Fruit fly (Drosophila melanogaster): ENCODE results near the gene r-l.

The r-l gene

DNA sequence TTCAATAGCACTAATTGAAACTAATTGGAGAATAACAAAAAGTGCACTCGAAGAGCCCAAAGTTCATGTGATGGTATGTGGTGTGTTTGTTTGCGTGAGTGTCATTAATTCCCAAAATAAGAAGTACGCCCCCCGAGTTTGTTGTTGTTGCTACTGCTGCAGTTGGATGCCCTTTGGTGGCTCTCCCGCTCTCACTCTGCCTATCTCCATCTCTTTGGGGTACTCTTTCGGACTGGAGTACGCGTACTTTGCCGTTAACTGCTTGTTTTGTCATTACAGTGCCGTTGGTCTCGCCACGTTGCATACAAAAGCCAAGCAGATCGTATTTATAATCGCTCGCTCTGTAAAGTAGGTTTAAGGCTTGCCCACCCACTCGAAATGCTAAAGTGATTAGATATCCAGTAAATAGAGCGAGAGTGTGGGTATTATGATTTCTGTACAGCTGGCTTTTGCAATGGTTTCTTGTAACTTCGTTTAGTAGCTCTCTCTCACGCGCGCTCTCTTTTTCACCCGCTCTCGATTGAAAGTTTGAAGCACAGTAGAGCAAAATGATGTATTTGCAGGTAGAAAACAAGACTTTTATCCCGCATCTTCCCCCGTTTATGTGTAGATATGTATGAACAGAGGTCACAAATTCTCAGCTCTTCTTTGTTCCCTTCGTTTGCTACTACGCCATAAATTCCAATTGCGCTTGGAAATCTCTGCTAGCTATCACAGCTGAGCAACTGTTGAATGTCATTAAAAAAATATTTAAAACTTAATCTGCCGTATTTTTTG, 39.0 kb upstream of the r-l start (continued):
- TF ChIP-seq CG8119 (GFP tag; IDR thresholded peaks at IDR 0.05): peak; percentile 45; the same call in 2 of the 3 replicates
- TF ChIP-seq CG11294 (GFP tag; IDR thresholded peaks at IDR 0.05): no peak
- peak; percentile 80 for TF ChIP-seq Sox14 (GFP tag; optimal IDR thresholded peaks at IDR 0.05)
- TF ChIP-seq CG34406 (GFP tag; optimal IDR thresholded peaks at IDR 0.05): peak; percentile 47
- TF ChIP-seq Sox15 (GFP tag; optimal IDR thresholded peaks at IDR 0.05): peak; percentile 49
- peak; percentile 41 for TF ChIP-seq dac (GFP tag; optimal IDR thresholded peaks at IDR 0.05)
- peak; percentile 28 for TF ChIP-seq CG6808 (GFP tag; optimal IDR thresholded peaks at IDR 0.05)
- peak; percentile 23 for TF ChIP-seq CG6792 (GFP tag; optimal IDR thresholded peaks at IDR 0.05)
- peak; percentile 47 for TF ChIP-seq OdsH (GFP tag; optimal IDR thresholded peaks at IDR 0.05)
- peak; percentile 78 for TF ChIP-seq CG32006 (GFP tag; optimal IDR thresholded peaks at IDR 0.05)
- TF ChIP-seq CG10669 (GFP tag; optimal IDR thresholded peaks at IDR 0.05): peak; percentile 12
- no peak for TF ChIP-seq vri (GFP tag; optimal IDR thresholded peaks at IDR 0.05)
- TF ChIP-seq CG31627 (GFP tag; optimal IDR thresholded peaks at IDR 0.05): peak; percentile 67
- TF ChIP-seq fd59A (GFP tag; optimal IDR thresholded peaks at IDR 0.05): no peak
- peak in 1 of 2 experiments; percentile 37 for TF ChIP-seq ss (GFP tag; optimal IDR thresholded peaks at IDR 0.05)
- no peak; the same call in 2 of the 3 replicates for TF ChIP-seq eg (GFP tag; IDR thresholded peaks at IDR 0.05)
- TF ChIP-seq Hr4 (GFP tag; optimal IDR thresholded peaks at IDR 0.05): peak; percentile 64
- no peak for TF ChIP-seq spab (GFP tag; optimal IDR thresholded peaks at IDR 0.05)
- TF ChIP-seq Eip78C (GFP tag): peak; percentile 83
- peak; percentile 51 for TF ChIP-seq acj6 (GFP tag; optimal IDR thresholded peaks at IDR 0.05)
- TF ChIP-seq CG8319 (GFP tag; optimal IDR thresholded peaks at IDR 0.05): no peak
- peak; percentile 49 for TF ChIP-seq CG3919 (GFP tag; optimal IDR thresholded peaks at IDR 0.05)
- peak; percentile 40; the same call in 1 of the 2 replicates for TF ChIP-seq CG15336 (GFP tag; IDR thresholded peaks at IDR 0.05)
- TF ChIP-seq Sox102F (GFP tag; optimal IDR thresholded peaks at IDR 0.05): peak; percentile 68

DNA sequence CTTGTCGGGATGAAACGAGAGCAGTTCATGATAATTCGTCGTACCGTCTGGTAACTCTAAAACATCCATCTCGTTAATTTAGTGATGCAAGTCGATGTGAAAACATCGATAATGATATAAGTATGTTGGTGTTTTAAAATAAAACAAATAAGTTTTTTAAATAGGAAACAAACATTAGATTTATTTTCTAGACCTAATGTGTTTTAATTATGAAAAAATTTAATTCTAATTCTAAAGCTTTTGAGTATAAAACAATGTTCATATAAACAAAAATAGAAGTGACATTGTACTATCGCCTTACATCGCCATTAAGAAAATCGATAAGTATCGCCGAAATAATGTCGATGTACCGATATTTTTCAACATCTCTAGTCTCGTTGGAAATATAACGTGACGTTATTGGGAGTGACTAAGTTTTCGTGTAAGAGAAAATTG, 37.9 kb upstream of the r-l start, which contains the start of gene Rab11:
Gene Rab11, plus strand, starts transcription at position 363 of the 435 bp plus-strand sequence.
- TF ChIP-seq achi (GFP tag; optimal IDR thresholded peaks at IDR 0.05) (peak; percentile 15), Hr4 (GFP tag; optimal IDR thresholded peaks at IDR 0.05) (peak; percentile 57), CG7368 (GFP tag; optimal IDR thresholded peaks at IDR 0.05) (no peak), Sox102F (GFP tag; optimal IDR thresholded peaks at IDR 0.05) (peak; percentile 8), CG32006 (GFP tag; optimal IDR thresholded peaks at IDR 0.05) (peak; percentile 27), CG8632 (GFP tag; optimal IDR thresholded peaks at IDR 0.05) (peak; percentile 11), Sox15 (GFP tag; optimal IDR thresholded peaks at IDR 0.05) (peak; percentile 17), Met (GFP tag; optimal IDR thresholded peaks at IDR 0.05) (peak; percentile 47), Hr39 (GFP tag; optimal IDR thresholded peaks at IDR 0.05) (peak; percentile 47), Eip78C (GFP tag) (peak; percentile 49), CG11902 (GFP tag; optimal IDR thresholded peaks at IDR 0.05) (no peak), CG8119 (GFP tag; IDR thresholded peaks at IDR 0.05) (no peak), acj6 (GFP tag; optimal IDR thresholded peaks at IDR 0.05) (peak; percentile 48), topi (GFP tag; optimal IDR thresholded peaks at IDR 0.05) (peak; percentile 54), lz (GFP tag; optimal IDR thresholded peaks at IDR 0.05) (peak; percentile 45), Gug (GFP tag; IDR thresholded peaks at IDR 0.05) (no peak), ss (GFP tag; optimal IDR thresholded peaks at IDR 0.05) (no peak), CG3032 (tag; optimal IDR thresholded peaks at IDR 0.05) (peak; percentile 41), svp (GFP tag) (peak; percentile 52), cyc (GFP tag; optimal IDR thresholded peaks at IDR 0.05) (peak; percentile 15), OdsH (GFP tag; optimal IDR thresholded peaks at IDR 0.05) (peak; percentile 52), fkh (GFP tag; optimal IDR thresholded peaks at IDR 0.05) (peak; percentile 11), CG3919 (GFP tag; optimal IDR thresholded peaks at IDR 0.05) (peak; percentile 48), Sox14 (GFP tag; optimal IDR thresholded peaks at IDR 0.05) (peak; percentile 39), CG11762 (GFP tag; optimal IDR thresholded peaks at IDR 0.05; ENCODE audit: insufficient read depth) (peak; percentile 1), CG31627 (GFP tag; optimal IDR thresholded peaks at IDR 0.05) (peak; percentile 48), CG10631 (GFP tag; optimal IDR thresholded peaks at IDR 0.05) (peak; percentile 53), CG6792 (GFP tag; optimal IDR thresholded peaks at IDR 0.05) (peak; percentile 31), esn (GFP tag; optimal IDR thresholded peaks at IDR 0.05) (peak; percentile 64), CG1621 (tag; optimal IDR thresholded peaks at IDR 0.05) (no peak), vri (GFP tag; optimal IDR thresholded peaks at IDR 0.05) (no peak)

Data from whole organism, prepupa.